Worm (Caenorhabditis elegans): Measurements from ENCODE around the gene spp-31.

- TF ChIP-seq T22C8.4 (GFP tag; IDR thresholded peaks at IDR 0.05), result no peak
- no peak for TF ChIP-seq klf-2 (GFP tag; conservative IDR thresholded peaks at IDR 0.05)
Measured at ce11 chrIV:1381596-1382274, 24.6 kb upstream of the spp-31 start.
